Worm (Caenorhabditis elegans): Measurements from ENCODE around the gene srd-31.

- no peak for TF ChIP-seq nhr-28 (tag; optimal IDR thresholded peaks at IDR 0.05)
- TF ChIP-seq zag-1 (tag; optimal IDR thresholded peaks at IDR 0.05), result no peak
- no peak for TF ChIP-seq nhr-76 (tag; optimal IDR thresholded peaks at IDR 0.05)
- TF ChIP-seq mdl-1 (tag; optimal IDR thresholded peaks at IDR 0.05), result no peak
- no peak for TF ChIP-seq egl-27 (tag; optimal IDR thresholded peaks at IDR 0.05)
- TF ChIP-seq unc-62 (GFP tag; optimal IDR thresholded peaks at IDR 0.05 in 1 of 2), result peak in 1 of 2 experiments; percentile 68
- TF ChIP-seq unc-62 (tag; optimal IDR thresholded peaks at IDR 0.05), result no peak
These were observed 49.5 kb upstream of the srd-31 start, which contains the start of gene sre-11 for ce11 chrV:7683907-7684655.
